Worm (Caenorhabditis elegans) whole organism, mixed stage, embryonic: ENCODE data around the gene slo-2.

ENCODE experiments used
- M03D4.4 ChIP-seq: sonication (generic microtip); optimal IDR thresholded peaks from 2 replicates; lab custom pipeline; 2017; ENCODE audit warnings: mild to moderate bottlenecking, missing genetic modification characterization, missing compliant biosample characterization
- bed-3 ChIP-seq: fragments of 200-800 bp; sonication (Bioruptor generic); optimal IDR thresholded peaks from 3 replicates; lab custom pipeline; 2018; ENCODE audit warnings: mild to moderate bottlenecking, missing genetic modification characterization, moderate library complexity, missing compliant biosample characterization
- blmp-1 ChIP-seq: fragments of 150-350 bp; optimal IDR thresholded peaks from 2 replicates; lab custom pipeline; 2014; ENCODE audit warnings: missing biosample characterization, missing genetic modification characterization
- ceh-39 ChIP-seq: fragments of 150-350 bp; optimal IDR thresholded peaks from 2 replicates; lab custom pipeline; 2014; ENCODE audit warnings: missing biosample characterization, missing genetic modification characterization
- ceh-43 ChIP-seq: fragments of 200-800 bp; sonication (Bioruptor generic); optimal IDR thresholded peaks from 2 replicates; lab custom pipeline; 2018; ENCODE audit warnings: mild to moderate bottlenecking, missing genetic modification characterization, moderate library complexity, missing compliant biosample characterization
- ceh-83 ChIP-seq: fragments of 200-800 bp; sonication (Bioruptor generic); optimal IDR thresholded peaks from 2 replicates; lab custom pipeline; 2018; ENCODE audit warnings: mild to moderate bottlenecking, missing genetic modification characterization, missing compliant biosample characterization
- ces-1 ChIP-seq: fragments of 150-350 bp; optimal IDR thresholded peaks from 2 replicates; lab custom pipeline; 2014; ENCODE audit warnings: missing biosample characterization, missing genetic modification reagents, missing genetic modification characterization
- cnd-1 ChIP-seq: fragments of 200-800 bp; sonication (Bioruptor generic); optimal IDR thresholded peaks from 2 replicates; lab custom pipeline; 2018; ENCODE audit warnings: mild to moderate bottlenecking, missing genetic modification characterization, missing compliant biosample characterization
- drap-1 ChIP-seq: fragments of 200-800 bp; sonication (Bioruptor generic); optimal IDR thresholded peaks from 3 replicates; lab custom pipeline; 2018; ENCODE audit warnings: mild to moderate bottlenecking, missing genetic modification characterization, missing compliant biosample characterization
- elt-1 ChIP-seq: sonication (generic microtip); optimal IDR thresholded peaks from 2 replicates; lab custom pipeline; 2017; ENCODE audit warnings: missing genetic modification characterization, mild to moderate bottlenecking, missing compliant biosample characterization, antibody characterized with exemption, moderate library complexity, borderline replicate concordance; ENCODE audit not compliant: insufficient read depth
- elt-3 ChIP-seq: fragments of 150-350 bp; optimal IDR thresholded peaks from 2 replicates; lab custom pipeline; 2014; ENCODE audit warnings: missing biosample characterization, missing genetic modification characterization
- flh-1 ChIP-seq: fragments of 200-800 bp; sonication (Bioruptor generic); optimal IDR thresholded peaks from 2 replicates; lab custom pipeline; 2018; ENCODE audit warnings: mild to moderate bottlenecking, missing genetic modification characterization, moderate library complexity, missing compliant biosample characterization
- ham-2 ChIP-seq: fragments of 200-800 bp; sonication (Bioruptor generic); optimal IDR thresholded peaks from 2 replicates; lab custom pipeline; 2018; ENCODE audit warnings: mild to moderate bottlenecking, missing genetic modification characterization, missing compliant biosample characterization
- hlh-1 ChIP-seq: fragments of 150-350 bp; optimal IDR thresholded peaks from 2 replicates; lab custom pipeline; 2014; ENCODE audit warnings: missing biosample characterization, missing genetic modification reagents, missing genetic modification characterization
- lin-13 ChIP-seq: fragments of 150-350 bp; optimal IDR thresholded peaks from 2 replicates; lab custom pipeline; 2014; ENCODE audit warnings: missing biosample characterization, missing genetic modification characterization
- lin-32 ChIP-seq: fragments of 200-800 bp; sonication (Bioruptor generic); optimal IDR thresholded peaks from 2 replicates; lab custom pipeline; 2018; ENCODE audit warnings: mild to moderate bottlenecking, missing genetic modification characterization, missing compliant biosample characterization
- lsy-2 ChIP-seq: fragments of 150-350 bp; optimal IDR thresholded peaks from 2 replicates; lab custom pipeline; 2014; ENCODE audit warnings: missing biosample characterization, missing genetic modification characterization
- mab-5 ChIP-seq: fragments of 150-350 bp; optimal IDR thresholded peaks from 2 replicates; lab custom pipeline; 2014; ENCODE audit warnings: missing biosample characterization, missing genetic modification characterization
- mep-1 ChIP-seq: fragments of 150-350 bp; optimal IDR thresholded peaks from 2 replicates; lab custom pipeline; 2017; ENCODE audit warnings: missing biosample characterization, missing genetic modification reagents, missing genetic modification characterization, inconsistent platforms
- mls-2 ChIP-seq: sonication (generic microtip); optimal IDR thresholded peaks from 2 replicates; lab custom pipeline; 2016; ENCODE audit warnings: mild to moderate bottlenecking, missing genetic modification characterization, moderate library complexity, missing compliant biosample characterization
- nhr-12 ChIP-seq: fragments of 150-350 bp; optimal IDR thresholded peaks from 2 replicates; lab custom pipeline; 2014; ENCODE audit warnings: missing biosample characterization, missing genetic modification characterization
- nhr-2 ChIP-seq: fragments of 150-350 bp; optimal IDR thresholded peaks from 2 replicates; lab custom pipeline; 2014; ENCODE audit warnings: missing biosample characterization, missing genetic modification characterization
- nhr-237 ChIP-seq: fragments of 150-350 bp; optimal IDR thresholded peaks from 2 replicates; lab custom pipeline; 2014; ENCODE audit warnings: missing biosample characterization, missing genetic modification characterization
- nhr-28 ChIP-seq: fragments of 150-350 bp; optimal IDR thresholded peaks from 2 replicates; lab custom pipeline; 2014; ENCODE audit warnings: missing biosample characterization, missing genetic modification characterization
- nhr-76 ChIP-seq: sonication (generic microtip); optimal IDR thresholded peaks from 2 replicates; lab custom pipeline; 2017; ENCODE audit warnings: missing biosample characterization, missing genetic modification characterization
- pha-4 ChIP-seq: fragments of 150-350 bp; optimal IDR thresholded peaks from 2 replicates; lab custom pipeline; 2018; ENCODE audit warnings: missing biosample characterization, missing genetic modification reagents, missing genetic modification characterization
- sem-2 ChIP-seq: fragments of 200-800 bp; sonication (Bioruptor generic); optimal IDR thresholded peaks from 2 replicates; lab custom pipeline; 2018; ENCODE audit warnings: mild to moderate bottlenecking, missing genetic modification characterization, missing compliant biosample characterization
- snpc-4 ChIP-seq: fragments of 150-350 bp; optimal IDR thresholded peaks from 2 replicates; lab custom pipeline; 2014; ENCODE audit warnings: missing biosample characterization, missing genetic modification characterization
- sptf-1 ChIP-seq: sonication (generic microtip); optimal IDR thresholded peaks from 2 replicates; lab custom pipeline; 2017; ENCODE audit warnings: mild to moderate bottlenecking, missing genetic modification characterization, moderate library complexity, missing compliant biosample characterization
- tbx-8 ChIP-seq: fragments of 200-800 bp; sonication (Bioruptor generic); optimal IDR thresholded peaks from 2 replicates; lab custom pipeline; 2018; ENCODE audit warnings: mild to moderate bottlenecking, missing genetic modification characterization, moderate library complexity, missing compliant biosample characterization
- unc-120 ChIP-seq: sonication (generic microtip); optimal IDR thresholded peaks from 2 replicates; lab custom pipeline; 2017; ENCODE audit warnings: missing genetic modification characterization, missing compliant biosample characterization; ENCODE audit not compliant: poor library complexity, severe bottlenecking
- unc-39 ChIP-seq: fragments of 150-350 bp; optimal IDR thresholded peaks from 2 replicates; lab custom pipeline; 2014; ENCODE audit warnings: missing biosample characterization, missing genetic modification characterization
- unc-62 ChIP-seq: fragments of 150-350 bp; optimal IDR thresholded peaks from 2 replicates; lab custom pipeline; 2014; ENCODE audit warnings: missing biosample characterization, missing genetic modification reagents, missing genetic modification characterization
- zip-8 ChIP-seq: fragments of 150-350 bp; optimal IDR thresholded peaks from 2 replicates; lab custom pipeline; 2014; ENCODE audit warnings: missing biosample characterization, missing genetic modification characterization
- ztf-11 ChIP-seq: fragments of 150-350 bp; optimal IDR thresholded peaks from 2 replicates; lab custom pipeline; 2014; ENCODE audit warnings: missing biosample characterization, missing genetic modification characterization

Gene slo-2

DNA sequence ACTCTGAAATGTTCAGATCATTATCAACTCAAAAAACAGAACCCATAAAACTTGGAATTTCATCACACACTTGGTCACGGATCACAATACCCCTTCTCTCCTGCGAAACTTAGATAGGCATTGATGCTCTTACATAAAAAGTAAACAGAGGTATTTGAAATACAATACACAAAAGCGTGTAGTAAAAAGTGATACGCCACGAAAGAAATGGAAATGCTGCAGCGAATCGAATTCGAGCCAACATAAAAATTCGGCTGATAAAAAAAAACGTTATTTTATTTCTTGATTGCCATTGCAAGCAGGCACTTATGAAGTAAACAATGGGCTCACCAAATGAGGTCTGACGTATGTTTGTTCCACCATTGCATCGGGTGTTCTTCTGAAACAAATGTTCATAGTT lies 20.9 kb upstream of the slo-2 start:
- TF ChIP-seq drap-1 (GFP tag; lab: Kevin White, UChicago) (no peak), ceh-83 (no peak), lin-13 (tag; lab: Kevin White, UChicago) (no peak)

DNA sequence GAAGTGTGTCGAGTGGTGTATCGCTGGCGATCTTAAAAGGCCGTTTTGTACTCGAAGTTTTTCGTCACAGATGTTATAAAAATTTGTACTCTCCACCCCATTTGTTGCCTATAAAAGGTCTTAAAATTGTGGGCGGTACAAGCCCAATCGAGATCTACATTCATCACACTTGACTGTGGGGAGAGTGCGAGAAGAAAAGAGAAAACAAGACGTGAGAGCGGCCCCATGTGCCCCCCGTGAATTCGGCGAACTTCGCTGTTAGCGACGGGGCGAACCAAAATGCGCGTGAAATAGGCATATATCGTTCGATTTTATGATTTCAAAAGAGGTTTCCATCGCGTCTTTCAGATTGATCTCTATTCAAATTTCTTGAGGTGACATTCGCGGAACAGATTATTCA lies 14.3 kb upstream of the slo-2 start, which contains the start of gene F46C3.6:
Gene F46C3.6 (minus strand): TSS at position 87 of the 400 bp plus-strand sequence.
- TF ChIP-seq cnd-1 (no peak), ceh-83 (no peak), mls-2 (no peak), sem-2 (no peak), hlh-1 (tag; lab: Kevin White, UChicago) (no peak), lin-32 (GFP tag; lab: Kevin White, UChicago) (no peak), elt-3 (tag; lab: Kevin White, UChicago) (no peak), ham-2 (no peak), elt-1 (tag; lab: Kevin White, UChicago) (no peak), drap-1 (GFP tag; lab: Kevin White, UChicago) (no peak), M03D4.4 (tag; lab: Kevin White, UChicago) (no peak), lsy-2 (tag; lab: Kevin White, UChicago) (no peak), unc-62 (GFP tag; lab: Kevin White, UChicago) (no peak), snpc-4 (tag; lab: Kevin White, UChicago) (no peak), mep-1 (tag; lab: Kevin White, UChicago) (no peak), ztf-11 (no peak), nhr-12 (tag; lab: Kevin White, UChicago) (no peak), pha-4 (tag; lab: Kevin White, UChicago) (no peak)
- TF ChIP-seq, all 35 proteins: peak for 0

DNA sequence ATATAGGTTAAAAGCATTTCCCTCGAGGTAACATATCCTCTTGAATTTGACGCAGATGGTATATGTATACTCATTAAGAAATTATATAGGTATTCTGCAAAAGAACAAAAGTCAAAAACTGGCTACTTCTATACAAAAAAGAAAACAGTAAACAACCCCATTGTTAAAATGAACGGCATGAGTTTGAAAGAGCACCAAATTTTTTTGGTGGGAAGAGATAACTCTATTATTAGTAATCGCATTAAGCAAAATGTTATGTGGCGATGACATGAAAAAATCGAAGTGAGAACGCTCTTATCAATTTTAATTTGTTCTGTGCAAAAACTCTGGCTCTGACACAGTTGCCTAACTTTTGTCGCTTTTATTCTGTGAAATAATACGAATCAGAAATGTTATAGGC lies 12.9 kb upstream of the slo-2 start, which contains the start of gene F46C3.2:
Gene F46C3.2 (minus strand): TSS at position 101 of the 400 bp plus-strand sequence.
- TF ChIP-seq ham-2 (no peak), nhr-237 (tag; lab: Kevin White, UChicago) (no peak), ces-1 (GFP tag; lab: Kevin White, UChicago) (no peak), elt-1 (tag; lab: Kevin White, UChicago) (no peak), mep-1 (tag; lab: Kevin White, UChicago) (no peak), lin-13 (tag; lab: Kevin White, UChicago) (no peak), tbx-8 (no peak), lsy-2 (tag; lab: Kevin White, UChicago) (no peak), nhr-28 (no peak), zip-8 (tag; lab: Kevin White, UChicago) (no peak), lin-32 (GFP tag; lab: Kevin White, UChicago) (no peak), nhr-12 (tag; lab: Kevin White, UChicago) (no peak), M03D4.4 (tag; lab: Kevin White, UChicago) (no peak), pha-4 (tag; lab: Kevin White, UChicago) (no peak), ceh-83 (no peak), ztf-11 (no peak), elt-3 (tag; lab: Kevin White, UChicago) (no peak), unc-62 (GFP tag; lab: Kevin White, UChicago) (no peak), unc-39 (tag; lab: Kevin White, UChicago) (no peak), ceh-43 (GFP tag; lab: Kevin White, UChicago) (no peak)

DNA sequence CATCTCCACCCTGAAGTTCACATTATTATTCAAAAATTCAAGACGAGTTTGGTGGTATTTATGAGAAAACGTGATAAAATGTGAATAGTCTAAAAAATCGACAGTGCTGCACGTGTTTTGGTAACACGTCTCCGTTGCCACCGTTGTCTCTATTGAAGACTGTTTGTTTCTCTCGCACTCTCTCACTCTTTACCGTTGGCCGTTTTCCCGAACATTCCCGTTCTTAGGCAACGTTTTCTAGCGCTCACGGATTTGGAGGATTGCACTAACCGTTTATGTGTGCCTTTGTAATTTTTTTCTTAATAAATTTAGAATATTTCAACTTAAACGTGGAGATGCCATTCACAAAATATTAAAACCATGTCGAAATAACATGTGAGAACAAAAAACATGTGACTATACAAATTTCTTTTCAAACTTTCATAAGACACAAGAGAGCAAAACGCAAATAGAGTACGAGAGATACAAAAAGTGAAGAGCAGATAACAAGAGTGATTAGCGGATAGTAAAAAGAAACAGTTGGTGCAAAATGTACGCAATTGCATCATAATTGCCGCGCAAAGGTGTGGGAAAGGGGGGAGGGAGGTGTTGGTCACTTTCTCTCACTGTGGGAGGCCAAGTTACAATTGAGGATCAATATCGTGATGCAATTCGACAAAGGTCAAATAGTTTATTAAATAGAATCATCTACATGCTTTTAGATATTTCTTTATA lies 9.3 kb upstream of the slo-2 start, which contains the start of gene pek-1:
Gene pek-1 (minus strand): TSS at position 51 of the 714 bp plus-strand sequence.
- no peak for TF ChIP-seq flh-1 (GFP tag; lab: Kevin White, UChicago)
- no peak for TF ChIP-seq nhr-76 (tag; lab: Kevin White, UChicago)
- TF ChIP-seq sptf-1 (tag; lab: Kevin White, UChicago), result no peak
- TF ChIP-seq M03D4.4 (tag; lab: Kevin White, UChicago), result no peak
- no peak for TF ChIP-seq lin-13 (tag; lab: Kevin White, UChicago)
- TF ChIP-seq nhr-28, result no peak
- no peak for TF ChIP-seq ham-2
- peak; percentile 34 for TF ChIP-seq mep-1 (tag; lab: Kevin White, UChicago)
- no peak for TF ChIP-seq bed-3 (GFP tag; lab: Kevin White, UChicago)
- peak; percentile 55 for TF ChIP-seq ceh-39 (tag; lab: Kevin White, UChicago)
- TF ChIP-seq unc-62 (GFP tag; lab: Kevin White, UChicago), result no peak
- TF ChIP-seq unc-120 (tag; lab: Kevin White, UChicago), result peak; percentile 0
- no peak for TF ChIP-seq sem-2
- no peak for TF ChIP-seq tbx-8
- peak; percentile 33 for TF ChIP-seq elt-3 (tag; lab: Kevin White, UChicago)
- TF ChIP-seq elt-1 (tag; lab: Kevin White, UChicago), result no peak
- TF ChIP-seq blmp-1 (tag; lab: Kevin White, UChicago), result peak; percentile 1
- TF ChIP-seq nhr-2, result no peak
- no peak for TF ChIP-seq ceh-83
- TF ChIP-seq ces-1 (GFP tag; lab: Kevin White, UChicago), result no peak
- peak; percentile 20 for TF ChIP-seq lsy-2 (tag; lab: Kevin White, UChicago)
- TF ChIP-seq snpc-4 (tag; lab: Kevin White, UChicago), result no peak
- TF ChIP-seq mls-2, result no peak
- no peak for TF ChIP-seq mab-5 (tag; lab: Kevin White, UChicago)
- TF ChIP-seq ztf-11, result no peak
- no peak for TF ChIP-seq lin-32 (GFP tag; lab: Kevin White, UChicago)
- no peak for TF ChIP-seq cnd-1
- peak; percentile 14 for TF ChIP-seq nhr-12 (tag; lab: Kevin White, UChicago)
- TF ChIP-seq hlh-1 (tag; lab: Kevin White, UChicago), result peak; percentile 76
- no peak for TF ChIP-seq ceh-43 (GFP tag; lab: Kevin White, UChicago)
- peak; percentile 20 for TF ChIP-seq pha-4 (tag; lab: Kevin White, UChicago)
- TF ChIP-seq drap-1 (GFP tag; lab: Kevin White, UChicago), result no peak
- peak; percentile 50 for TF ChIP-seq zip-8 (tag; lab: Kevin White, UChicago)
- TF ChIP-seq nhr-237 (tag; lab: Kevin White, UChicago), result peak; percentile 28
- TF ChIP-seq unc-39 (tag; lab: Kevin White, UChicago), result no peak
- TF ChIP-seq, all 35 proteins: peak for 11
